Worm (Caenorhabditis elegans): ENCODE measurements around the gene hlh-8.

Gene hlh-8

ce11 chrX:8120281-8120680 lies 4.0 kb downstream of the hlh-8 start:
- TF ChIP-seq ceh-45 (GFP tag; IDR thresholded peaks at IDR 0.05) = no peak
- TF ChIP-seq ceh-14 (tag; optimal IDR thresholded peaks at IDR 0.05) = no peak
- no peak for TF ChIP-seq zip-5 (tag; optimal IDR thresholded peaks at IDR 0.05)
- TF ChIP-seq nhr-232 (tag; optimal IDR thresholded peaks at IDR 0.05) = no peak
- no peak for TF ChIP-seq eyg-1 (tag; optimal IDR thresholded peaks at IDR 0.05)
- TF ChIP-seq Y22D7AL.16 (tag; optimal IDR thresholded peaks at IDR 0.05) = no peak
- TF ChIP-seq mec-3 (tag; optimal IDR thresholded peaks at IDR 0.05; ENCODE audit: borderline replicate concordance) = no peak
- TF ChIP-seq pros-1 (tag; optimal IDR thresholded peaks at IDR 0.05) = no peak
- no peak for TF ChIP-seq pqm-1 (tag; optimal IDR thresholded peaks at IDR 0.05)
- TF ChIP-seq lin-11 (tag; optimal IDR thresholded peaks at IDR 0.05) = no peak
- TF ChIP-seq ceh-6 (GFP tag; optimal IDR thresholded peaks at IDR 0.05) = no peak
- no peak for TF ChIP-seq hlh-6 (tag; optimal IDR thresholded peaks at IDR 0.05)
- no peak for TF ChIP-seq elt-2 (tag; optimal IDR thresholded peaks at IDR 0.05)
- TF ChIP-seq fkh-10 (GFP tag; optimal IDR thresholded peaks at IDR 0.05) = no peak
- no peak for TF ChIP-seq madf-2 (tag; optimal IDR thresholded peaks at IDR 0.05)

- TF ChIP-seq pat-9 (tag; optimal IDR thresholded peaks at IDR 0.05) = no peak
- TF ChIP-seq ttx-3 (tag; optimal IDR thresholded peaks at IDR 0.05) = no peak
- no peak for TF ChIP-seq ceh-9 (tag; optimal IDR thresholded peaks at IDR 0.05)
- TF ChIP-seq zip-5 (tag; optimal IDR thresholded peaks at IDR 0.05) = no peak
- no peak for TF ChIP-seq ceh-18 (tag; optimal IDR thresholded peaks at IDR 0.05)
- TF ChIP-seq elt-2 (tag; optimal IDR thresholded peaks at IDR 0.05) = no peak
- no peak for TF ChIP-seq ceh-22 (tag; optimal IDR thresholded peaks at IDR 0.05)
- TF ChIP-seq sox-4 (tag; optimal IDR thresholded peaks at IDR 0.05) = no peak
These were observed 6.9 kb downstream of the hlh-8 start, which contains the start of gene C02B8.12 for ce11 chrX:8123194-8123593. Gene C02B8.12 (minus strand): TSS chrX:8123368.

- TF ChIP-seq ceh-14 (tag; optimal IDR thresholded peaks at IDR 0.05) = no peak
- no peak for TF ChIP-seq C38D4.7 (GFP tag; optimal IDR thresholded peaks at IDR 0.05)
- TF ChIP-seq unc-86 (tag; optimal IDR thresholded peaks at IDR 0.05) = no peak
- TF ChIP-seq sdc-2 (tag; optimal IDR thresholded peaks at IDR 0.05) = no peak
- no peak for TF ChIP-seq ceh-22 (tag; optimal IDR thresholded peaks at IDR 0.05)
- no peak for TF ChIP-seq gmeb-2 (tag; optimal IDR thresholded peaks at IDR 0.05)
These were observed 13.3 kb downstream of the hlh-8 start, which contains the start of gene frpr-1 for ce11 chrX:8129543-8129942. Gene frpr-1 (minus strand): TSS chrX:8129643.

- no peak for TF ChIP-seq hlh-8 (tag; optimal IDR thresholded peaks at IDR 0.05)
- no peak for TF ChIP-seq hlh-13 (GFP tag; optimal IDR thresholded peaks at IDR 0.05)
- no peak for TF ChIP-seq F13H6.1 (tag; optimal IDR thresholded peaks at IDR 0.05)
- no peak for TF ChIP-seq ceh-6 (GFP tag; optimal IDR thresholded peaks at IDR 0.05)
- no peak for TF ChIP-seq gmeb-2 (tag; optimal IDR thresholded peaks at IDR 0.05)
- TF ChIP-seq hlh-6 (tag; optimal IDR thresholded peaks at IDR 0.05) = no peak
- TF ChIP-seq ets-4 (tag; optimal IDR thresholded peaks at IDR 0.05) = no peak
- no peak for TF ChIP-seq ceh-45 (GFP tag; IDR thresholded peaks at IDR 0.05)
- no peak for TF ChIP-seq ceh-14 (tag; optimal IDR thresholded peaks at IDR 0.05)
- no peak for TF ChIP-seq Y22D7AL.16 (tag; optimal IDR thresholded peaks at IDR 0.05)
- no peak for TF ChIP-seq C08G9.2 (tag; optimal IDR thresholded peaks at IDR 0.05)
- no peak for TF ChIP-seq ceh-30 (tag; optimal IDR thresholded peaks at IDR 0.05)
- no peak for TF ChIP-seq fkh-10 (GFP tag; optimal IDR thresholded peaks at IDR 0.05)
- TF ChIP-seq che-1 (tag; optimal IDR thresholded peaks at IDR 0.05) = no peak
- peak; percentile 26 for TF ChIP-seq ceh-48 (tag; optimal IDR thresholded peaks at IDR 0.05)
- no peak for TF ChIP-seq sox-4 (tag; optimal IDR thresholded peaks at IDR 0.05)
- no peak for TF ChIP-seq zip-5 (tag; optimal IDR thresholded peaks at IDR 0.05)
- TF ChIP-seq elt-2 (tag; optimal IDR thresholded peaks at IDR 0.05) = peak; percentile 69
- no peak for TF ChIP-seq C38D4.7 (GFP tag; optimal IDR thresholded peaks at IDR 0.05)
- TF ChIP-seq nhr-11 (tag; optimal IDR thresholded peaks at IDR 0.05) = no peak
- TF ChIP-seq dmd-4 (tag; optimal IDR thresholded peaks at IDR 0.05; ENCODE audit: borderline replicate concordance) = no peak
- no peak for TF ChIP-seq odd-2 (tag; optimal IDR thresholded peaks at IDR 0.05)
- no peak for TF ChIP-seq fax-1 (tag; optimal IDR thresholded peaks at IDR 0.05)
- no peak for TF ChIP-seq unc-42 (tag; optimal IDR thresholded peaks at IDR 0.05)
- TF ChIP-seq ceh-22 (tag; optimal IDR thresholded peaks at IDR 0.05) = no peak
- peak; percentile 32 for TF ChIP-seq ceh-34 (tag; optimal IDR thresholded peaks at IDR 0.05)
- TF ChIP-seq tbx-2 (tag; optimal IDR thresholded peaks at IDR 0.05) = peak; percentile 54
- peak; percentile 33 for TF ChIP-seq nfya-1 (tag; optimal IDR thresholded peaks at IDR 0.05)
- no peak for TF ChIP-seq dve-1 (tag; optimal IDR thresholded peaks at IDR 0.05)
- TF ChIP-seq ahr-1 (tag; optimal IDR thresholded peaks at IDR 0.05) = no peak
- peak; percentile 10 for TF ChIP-seq ceh-31 (tag; optimal IDR thresholded peaks at IDR 0.05)
These were observed 20.1 kb downstream of the hlh-8 start, which contains the start of gene C02B8.6 for ce11 chrX:8136276-8136891. Gene C02B8.6 (minus strand): TSS chrX:8136326.
